Worm (Caenorhabditis elegans) whole organism, L1 larva: ENCODE results near the gene W08E12.8.
"Not testable (repeated sequence)": the region's sequence is repeated elsewhere in the genome, so short reads cannot be mapped to it uniquely, and the experiment has no call there.

Experiments
- F16B12.6 ChIP-seq: fragments of 150-350 bp; optimal IDR thresholded peaks from 2 replicates; lab custom pipeline; 2014; ENCODE audit warnings: missing biosample characterization, missing genetic modification characterization
- aha-1 ChIP-seq: fragments of 150-350 bp; optimal IDR thresholded peaks from 2 replicates; lab custom pipeline; 2014; ENCODE audit warnings: missing biosample characterization, missing genetic modification characterization
- alr-1 ChIP-seq: fragments of 200-800 bp; sonication (Bioruptor generic); optimal IDR thresholded peaks from 2 replicates; lab custom pipeline; 2018; ENCODE audit warnings: borderline replicate concordance, mild to moderate bottlenecking, missing genetic modification characterization, missing compliant biosample characterization
- ceh-8 ChIP-seq: fragments of 200-800 bp; sonication (Bioruptor generic); optimal IDR thresholded peaks from 2 replicates; lab custom pipeline; 2018; ENCODE audit warnings: mild to moderate bottlenecking, missing genetic modification characterization, moderate library complexity, missing compliant biosample characterization
- ceh-82 ChIP-seq, 3 experiments: fragments of 150-350 bp in 1 of 3; sonication (generic microtip) in 2 of 3; optimal IDR thresholded peaks; 2 replicates each; lab custom pipeline; 2014 to 2017; ENCODE audit warnings: missing biosample characterization in 3 of 3, missing genetic modification characterization in 3 of 3
- ceh-88 ChIP-seq: fragments of 200-800 bp; sonication (Bioruptor generic); IDR thresholded peaks from 2 replicates; pipeline ENCODE4 v1.3.6; 2022; ENCODE audit warnings: missing genetic modification characterization, missing compliant biosample characterization
- ceh-90 ChIP-seq: sonication (generic microtip); optimal IDR thresholded peaks from 2 replicates; lab custom pipeline; 2016; ENCODE audit warnings: missing genetic modification characterization, missing compliant biosample characterization
- dpl-1 ChIP-seq, 3 experiments: fragments of 150-350 bp in 2 of 3; sonication (generic microtip) in 1 of 3; optimal IDR thresholded peaks; 2 replicates each; lab custom pipeline; 2014 to 2017; ENCODE audit warnings: missing biosample characterization in 3 of 3, missing genetic modification characterization in 3 of 3, missing genetic modification reagents in 3 of 3
- efl-1 ChIP-seq, 4 experiments: fragments of 150-350 bp; optimal IDR thresholded peaks in 3 of 4; peaks in 1 of 4; 1 replicate in 1 of 4; 2 replicates in 3 of 4; lab custom pipeline; 2014; ENCODE audit warnings: missing biosample characterization in 2 of 4, missing genetic modification characterization in 2 of 4, missing genetic modification reagents in 2 of 4
- efl-3 ChIP-seq: fragments of 200-800 bp; sonication (Bioruptor generic); optimal IDR thresholded peaks from 2 replicates; lab custom pipeline; 2018; ENCODE audit warnings: mild to moderate bottlenecking, missing genetic modification characterization, missing compliant biosample characterization
- egl-27 ChIP-seq, 2 experiments: fragments of 150-350 bp in 1 of 2; sonication (generic microtip); optimal IDR thresholded peaks; 3 replicates each; lab custom pipeline; 2017 to 2018; ENCODE audit warnings: missing biosample characterization in 2 of 2, missing genetic modification characterization in 2 of 2, missing genetic modification reagents in 2 of 2
- elt-2 ChIP-seq: sonication (generic microtip); optimal IDR thresholded peaks from 2 replicates; lab custom pipeline; 2016; ENCODE audit warnings: missing genetic modification characterization, mild to moderate bottlenecking, inconsistent platforms, missing compliant biosample characterization, missing genetic modification reagents
- fkh-10 ChIP-seq: sonication (generic microtip); optimal IDR thresholded peaks from 2 replicates; lab custom pipeline; 2017; ENCODE audit warnings: missing biosample characterization, missing genetic modification reagents, missing genetic modification characterization
- grh-1 ChIP-seq: fragments of 200-800 bp; sonication (Bioruptor generic); IDR thresholded peaks from 2 replicates; pipeline ENCODE4 v1.3.6; 2022; ENCODE audit warnings: missing genetic modification reagents, missing genetic modification characterization, missing compliant biosample characterization
- hlh-17 ChIP-seq: fragments of 200-800 bp; sonication (Bioruptor generic); optimal IDR thresholded peaks from 2 replicates; lab custom pipeline; 2018; ENCODE audit warnings: missing genetic modification characterization, mild to moderate bottlenecking, missing compliant biosample characterization, moderate library complexity, borderline replicate concordance
- hpl-2 ChIP-seq: fragments of 150-350 bp; optimal IDR thresholded peaks from 2 replicates; lab custom pipeline; 2014; ENCODE audit warnings: missing biosample characterization, missing genetic modification reagents, missing genetic modification characterization
- lin-13 ChIP-seq: fragments of 150-350 bp; optimal IDR thresholded peaks from 2 replicates; lab custom pipeline; 2014; ENCODE audit warnings: missing biosample characterization, missing genetic modification reagents, missing genetic modification characterization
- mep-1 ChIP-seq: fragments of 150-350 bp; optimal IDR thresholded peaks from 2 replicates; lab custom pipeline; 2014; ENCODE audit warnings: missing biosample characterization, missing genetic modification characterization
- nhr-12 ChIP-seq: sonication (generic microtip); optimal IDR thresholded peaks from 2 replicates; lab custom pipeline; 2017; ENCODE audit warnings: missing biosample characterization, missing genetic modification characterization
- nhr-19 ChIP-seq: fragments of 200-800 bp; sonication (Bioruptor generic); conservative IDR thresholded peaks from 2 replicates; pipeline ENCODE4 v1.3.6; 2022; ENCODE audit warnings: missing genetic modification characterization, missing compliant biosample characterization
- nhr-20 ChIP-seq: sonication (generic microtip); optimal IDR thresholded peaks from 2 replicates; lab custom pipeline; 2016; ENCODE audit warnings: mild to moderate bottlenecking, missing genetic modification characterization, missing compliant biosample characterization
- nhr-237 ChIP-seq: fragments of 150-350 bp; optimal IDR thresholded peaks from 2 replicates; lab custom pipeline; 2014; ENCODE audit warnings: missing biosample characterization, missing genetic modification characterization
- nhr-84 ChIP-seq: sonication (generic microtip); optimal IDR thresholded peaks from 2 replicates; lab custom pipeline; 2017; ENCODE audit warnings: missing biosample characterization, missing genetic modification characterization
- nhr-85 ChIP-seq: sonication (generic microtip); peaks from one replicate; lab custom pipeline; 2016; ENCODE audit warnings: missing genetic modification characterization, inconsistent platforms, missing compliant biosample characterization
- pqm-1 ChIP-seq: sonication (generic microtip); optimal IDR thresholded peaks from 3 replicates; lab custom pipeline; 2017; ENCODE audit warnings: missing biosample characterization, missing genetic modification characterization
- skn-1 ChIP-seq: fragments of 150-350 bp; optimal IDR thresholded peaks from 2 replicates; lab custom pipeline; 2014; ENCODE audit warnings: missing biosample characterization, missing genetic modification characterization
- snpc-4 ChIP-seq: fragments of 150-350 bp; optimal IDR thresholded peaks from 2 replicates; lab custom pipeline; 2014; ENCODE audit warnings: missing biosample characterization, missing genetic modification characterization
- swsn-7 ChIP-seq: sonication (generic microtip); optimal IDR thresholded peaks from 2 replicates; lab custom pipeline; 2016; ENCODE audit warnings: missing genetic modification characterization, missing compliant biosample characterization
- tlp-1 ChIP-seq: fragments of 150-350 bp; optimal IDR thresholded peaks from 2 replicates; lab custom pipeline; 2014; ENCODE audit warnings: missing biosample characterization, missing genetic modification characterization
- unc-30 ChIP-seq: sonication (generic microtip); optimal IDR thresholded peaks from 2 replicates; lab custom pipeline; 2017; ENCODE audit warnings: missing biosample characterization, missing genetic modification characterization
- unc-86 ChIP-seq: sonication (generic microtip); optimal IDR thresholded peaks from 2 replicates; lab custom pipeline; 2016; ENCODE audit warnings: missing genetic modification characterization, missing compliant biosample characterization
- vab-15 ChIP-seq: sonication (generic microtip); optimal IDR thresholded peaks from 2 replicates; lab custom pipeline; 2017; ENCODE audit warnings: missing genotype, mild to moderate bottlenecking, missing genetic modification characterization, missing compliant biosample characterization
- xbp-1 ChIP-seq: sonication (generic microtip); optimal IDR thresholded peaks from 2 replicates; lab custom pipeline; 2016; ENCODE audit warnings: missing genetic modification characterization, missing compliant biosample characterization
- ztf-11 ChIP-seq, 2 experiments: sonication (generic microtip); optimal IDR thresholded peaks; 2 replicates each; lab custom pipeline; 2016 to 2017; ENCODE audit warnings: missing genetic modification characterization in 2 of 2, missing biosample characterization in 1 of 2, missing compliant biosample characterization in 1 of 2
- ztf-4 ChIP-seq: fragments of 150-350 bp; optimal IDR thresholded peaks from 2 replicates; lab custom pipeline; 2014; ENCODE audit warnings: missing biosample characterization, missing genetic modification characterization

W08E12.8 gene

ce11 chrIV:3302058-3302457 lies 9.9 kb downstream of the W08E12.8 start, which contains the start of gene W08E12.4:
W08E12.4 (plus strand) TSS chrIV:3302358.
- not testable (repeated sequence) for TF ChIP-seq unc-30; unc-86 (tag; lab: Kevin White, UChicago); nhr-12 (tag; lab: Kevin White, UChicago)

ce11 chrIV:3303690-3304089 lies 11.5 kb downstream of the W08E12.8 start, which contains the start of gene idpp-12:
idpp-12 (plus strand) TSS chrIV:3303990.
- TF ChIP-seq xbp-1 (tag; lab: Kevin White, UChicago); mep-1 (tag; lab: Kevin White, UChicago); fkh-10 (GFP tag; lab: Kevin White, UChicago): not testable (repeated sequence)

DNA sequence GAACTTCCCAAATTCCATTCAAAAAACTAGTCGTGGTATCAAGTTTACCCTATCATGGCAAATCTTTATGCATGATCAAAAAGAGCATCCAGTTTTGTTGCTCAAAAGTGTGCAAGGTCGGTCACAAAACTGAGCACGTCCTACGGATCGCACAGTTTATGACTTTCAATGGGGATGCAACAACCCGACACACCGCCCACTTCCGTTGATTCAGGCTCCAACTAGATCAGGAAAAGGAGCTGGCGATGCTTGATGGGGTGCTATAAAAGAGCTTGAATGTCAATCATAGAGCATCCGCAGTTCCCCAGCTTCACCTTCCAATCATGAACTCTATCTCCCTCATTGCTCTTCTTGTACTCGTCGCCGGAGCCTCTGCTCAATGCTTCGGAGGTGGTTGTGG lies 13.4 kb downstream of the W08E12.8 start, which contains the start of gene W08E12.2:
W08E12.2 (plus strand) TSS at position 301 of the 400 bp plus-strand sequence.
- TF ChIP-seq nhr-20 (tag; lab: Kevin White, UChicago) = no peak
- no peak for TF ChIP-seq efl-1 (optimal IDR thresholded peaks at IDR 0.05; lab: Kevin White, UChicago)
- TF ChIP-seq efl-1 (GFP tag; optimal IDR thresholded peaks at IDR 0.05 in 1 of 2; lab: Kevin White, UChicago) = peak in 1 of 2 experiments; percentile 24

DNA sequence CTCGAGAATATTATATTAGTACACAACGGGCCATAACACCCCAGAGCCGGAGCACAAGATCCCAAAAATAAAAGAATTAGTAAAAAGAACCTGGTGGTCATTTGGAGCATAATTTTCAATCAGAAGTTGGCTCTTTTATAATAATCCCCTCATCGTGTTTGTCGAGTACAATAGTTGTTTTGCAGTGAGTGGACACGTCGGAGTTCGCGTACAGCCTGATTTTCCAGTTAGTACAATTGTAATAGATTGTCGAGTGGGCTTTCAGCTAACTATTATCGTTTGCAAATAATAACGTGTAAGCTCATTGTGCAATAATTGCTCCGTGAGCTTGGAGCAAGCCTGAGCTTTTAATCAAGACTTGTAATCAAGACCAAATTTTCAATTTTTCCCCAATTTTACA lies 15.3 kb downstream of the W08E12.8 start, which contains the start of gene W08E12.9:
W08E12.9 (minus strand) TSS at position 101 of the 400 bp plus-strand sequence.
- TF ChIP-seq efl-1 (optimal IDR thresholded peaks at IDR 0.05; lab: Kevin White, UChicago) = no peak
- TF ChIP-seq efl-1 (GFP tag; optimal IDR thresholded peaks at IDR 0.05 in 1 of 2; lab: Kevin White, UChicago) = no peak
- no peak for TF ChIP-seq hpl-2 (GFP tag; lab: Kevin White, UChicago)
- TF ChIP-seq ceh-8 (GFP tag; lab: Kevin White, UChicago) = no peak
- no peak for TF ChIP-seq egl-27 (tag; optimal IDR thresholded peaks at IDR 0.05; lab: Kevin White, UChicago)
- no peak for TF ChIP-seq aha-1 (tag; lab: Kevin White, UChicago)
- TF ChIP-seq mep-1 (tag; lab: Kevin White, UChicago) = no peak
- TF ChIP-seq, all 84 proteins: peak for 0

DNA sequence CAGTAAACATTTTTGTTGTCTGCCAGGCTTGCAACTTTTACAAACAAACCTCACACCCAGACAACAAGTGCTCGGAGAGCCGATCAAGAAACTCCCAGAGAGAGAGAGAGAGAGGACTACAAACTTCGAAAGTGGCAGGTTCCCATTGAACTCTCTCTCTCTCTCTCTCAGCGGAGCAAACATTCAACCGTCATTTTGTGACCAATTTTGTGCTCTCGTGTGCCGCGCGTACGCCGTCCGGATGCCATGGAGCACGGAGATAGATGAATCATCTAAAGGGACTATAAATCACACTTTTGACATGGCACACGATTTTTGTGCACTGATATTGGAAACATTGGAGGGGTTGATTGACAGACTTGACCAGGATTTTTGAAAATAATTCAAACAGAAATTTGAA lies 16.7 kb downstream of the W08E12.8 start:
- TF ChIP-seq efl-1 (optimal IDR thresholded peaks at IDR 0.05; lab: Kevin White, UChicago) (no peak), efl-1 (GFP tag; optimal IDR thresholded peaks at IDR 0.05 in 1 of 2; lab: Kevin White, UChicago) (peak in 1 of 2 experiments; percentile 94), vab-15 (tag; lab: Kevin White, UChicago) (no peak)
- TF ChIP-seq, all 84 proteins: peak for 1

DNA sequence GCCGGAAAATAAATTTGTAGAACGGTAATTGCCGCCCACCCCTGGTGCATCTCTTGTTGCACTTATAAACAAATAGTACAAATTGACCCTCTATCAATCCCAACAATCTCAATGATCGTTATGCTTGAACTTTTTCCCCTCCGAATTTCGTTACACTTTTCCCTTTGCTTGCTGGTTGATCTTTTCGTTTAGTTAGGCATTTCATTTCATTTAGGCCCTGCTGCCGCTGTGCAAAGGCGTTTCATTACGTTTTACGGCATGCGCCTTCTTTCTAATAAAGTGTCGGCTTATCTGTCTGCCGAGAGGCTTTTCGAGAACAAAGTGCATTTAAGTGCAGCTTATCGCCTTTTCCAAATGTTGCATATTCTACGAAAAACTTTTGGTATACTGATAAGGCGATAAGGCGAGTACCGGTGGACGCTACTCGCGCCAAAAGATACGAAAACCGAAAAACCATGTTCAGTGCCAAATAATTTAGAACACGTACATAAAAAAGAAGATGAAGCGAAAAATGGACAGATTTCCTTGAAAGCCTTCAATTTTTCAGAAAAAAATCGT lies 18.6 kb downstream of the W08E12.8 start:
- TF ChIP-seq ztf-4 (tag; lab: Kevin White, UChicago) (no peak), elt-2 (tag; lab: Kevin White, UChicago) (peak; percentile 88), pqm-1 (peak; percentile 87)

- TF ChIP-seq alr-1 (tag; lab: Kevin White, UChicago) = no peak
- peak; percentile 36 to 65 (median 63) for TF ChIP-seq ceh-82 (tag; optimal IDR thresholded peaks at IDR 0.05; lab: Kevin White, UChicago)
- TF ChIP-seq nhr-12 (tag; lab: Kevin White, UChicago) = no peak
- TF ChIP-seq vab-15 (tag; lab: Kevin White, UChicago) = no peak
- no peak for TF ChIP-seq nhr-237 (tag; lab: Kevin White, UChicago)
- TF ChIP-seq dpl-1 (GFP tag; optimal IDR thresholded peaks at IDR 0.05; lab: Kevin White, UChicago) = peak; percentile 6 to 57 (median 49)
- TF ChIP-seq nhr-20 (tag; lab: Kevin White, UChicago) = peak; percentile 75
- peak in 1 of 2 experiments; percentile 45 for TF ChIP-seq ztf-11 (tag; optimal IDR thresholded peaks at IDR 0.05; lab: Kevin White, UChicago)
- TF ChIP-seq grh-1 (GFP tag; lab: Robert Waterston, UW) = peak; percentile 62
- no peak for TF ChIP-seq tlp-1 (tag; lab: Kevin White, UChicago)
- TF ChIP-seq snpc-4 (tag; lab: Kevin White, UChicago) = peak; percentile 10
- TF ChIP-seq pqm-1 = no peak
- TF ChIP-seq hpl-2 (GFP tag; lab: Kevin White, UChicago) = no peak
- no peak for TF ChIP-seq hlh-17
- TF ChIP-seq efl-3 (GFP tag; lab: Kevin White, UChicago) = no peak
- no peak for TF ChIP-seq aha-1 (tag; lab: Kevin White, UChicago)
- TF ChIP-seq F16B12.6 = peak; percentile 40
- no peak for TF ChIP-seq lin-13
- peak; percentile 62 for TF ChIP-seq nhr-85 (tag; lab: Kevin White, UChicago)
- TF ChIP-seq ceh-90 (tag; lab: Kevin White, UChicago) = no peak
- peak; percentile 9 for TF ChIP-seq skn-1 (tag; lab: Kevin White, UChicago)
- TF ChIP-seq swsn-7 = peak; percentile 63
- TF ChIP-seq efl-1 (optimal IDR thresholded peaks at IDR 0.05; lab: Kevin White, UChicago) = peak; percentile 69 to 79
- peak; percentile 59 to 96 for TF ChIP-seq efl-1 (GFP tag; optimal IDR thresholded peaks at IDR 0.05 in 1 of 2; lab: Kevin White, UChicago)
- TF ChIP-seq unc-86 (tag; lab: Kevin White, UChicago) = peak; percentile 22
- TF ChIP-seq nhr-84 = no peak
- TF ChIP-seq nhr-19 (GFP tag; lab: Robert Waterston, UW) = peak; percentile 77
- TF ChIP-seq ceh-8 (GFP tag; lab: Kevin White, UChicago) = no peak
- TF ChIP-seq egl-27 (tag; optimal IDR thresholded peaks at IDR 0.05; lab: Kevin White, UChicago) = no peak
- TF ChIP-seq ceh-88 (GFP tag; lab: Robert Waterston, UW) = no peak
These were observed 19.1 kb downstream of the W08E12.8 start, which contains the start of gene zip-11 for ce11 chrIV:3311243-3311642. zip-11 (plus strand) TSS chrIV:3311276.
